Worm (Caenorhabditis elegans) whole organism, L1 larva: Measurements from ENCODE around the gene Y43F8C.6.
A peak's percentile ranks its signal among the peaks of the same experiment; 100 is the strongest.

Experiments used
- C16A3.4 ChIP-seq: fragments of 150-350 bp; optimal IDR thresholded peaks from 2 replicates; lab custom pipeline; 2014; ENCODE audit warnings: missing biosample characterization, missing genetic modification characterization
- C34B4.2 ChIP-seq: sonication (generic microtip); optimal IDR thresholded peaks from 2 replicates; lab custom pipeline; 2017; ENCODE audit warnings: mild to moderate bottlenecking, missing genetic modification characterization, missing compliant biosample characterization
- F16B12.6 ChIP-seq: fragments of 150-350 bp; optimal IDR thresholded peaks from 2 replicates; lab custom pipeline; 2014; ENCODE audit warnings: missing biosample characterization, missing genetic modification characterization
- blmp-1 ChIP-seq: fragments of 150-350 bp; optimal IDR thresholded peaks from 2 replicates; lab custom pipeline; 2014; ENCODE audit warnings: missing biosample characterization, missing genetic modification characterization
- ceh-63 ChIP-seq: fragments of 200-800 bp; sonication (Bioruptor generic); optimal IDR thresholded peaks from 2 replicates; lab custom pipeline; 2018; ENCODE audit warnings: mild to moderate bottlenecking, missing genetic modification characterization, missing compliant biosample characterization
- ceh-8 ChIP-seq: fragments of 200-800 bp; sonication (Bioruptor generic); optimal IDR thresholded peaks from 2 replicates; lab custom pipeline; 2018; ENCODE audit warnings: mild to moderate bottlenecking, missing genetic modification characterization, moderate library complexity, missing compliant biosample characterization
- ceh-82 ChIP-seq, 3 experiments: fragments of 150-350 bp in 1 of 3; sonication (generic microtip) in 2 of 3; optimal IDR thresholded peaks; 2 replicates each; lab custom pipeline; 2014 to 2017; ENCODE audit warnings: missing biosample characterization in 3 of 3, missing genetic modification characterization in 3 of 3
- ceh-88 ChIP-seq: fragments of 200-800 bp; sonication (Bioruptor generic); IDR thresholded peaks from 2 replicates; pipeline ENCODE4 v1.3.6; 2022; ENCODE audit warnings: missing genetic modification characterization, missing compliant biosample characterization
- dpl-1 ChIP-seq, 3 experiments: fragments of 150-350 bp in 2 of 3; sonication (generic microtip) in 1 of 3; optimal IDR thresholded peaks; 2 replicates each; lab custom pipeline; 2014 to 2017; ENCODE audit warnings: missing biosample characterization in 3 of 3, missing genetic modification characterization in 3 of 3, missing genetic modification reagents in 3 of 3
- dsc-1 ChIP-seq: sonication (generic microtip); optimal IDR thresholded peaks from 2 replicates; lab custom pipeline; 2016; ENCODE audit warnings: mild to moderate bottlenecking, missing genetic modification characterization, missing compliant biosample characterization
- efl-1 ChIP-seq, 4 experiments: fragments of 150-350 bp; optimal IDR thresholded peaks in 3 of 4; peaks in 1 of 4; 1 replicate in 1 of 4; 2 replicates in 3 of 4; lab custom pipeline; 2014; ENCODE audit warnings: missing biosample characterization in 2 of 4, missing genetic modification characterization in 2 of 4, missing genetic modification reagents in 2 of 4
- efl-3 ChIP-seq: fragments of 200-800 bp; sonication (Bioruptor generic); optimal IDR thresholded peaks from 2 replicates; lab custom pipeline; 2018; ENCODE audit warnings: mild to moderate bottlenecking, missing genetic modification characterization, missing compliant biosample characterization
- egl-13 ChIP-seq: sonication (generic microtip); optimal IDR thresholded peaks from 2 replicates; lab custom pipeline; 2016; ENCODE audit warnings: missing genotype, missing genetic modification reagents, missing genetic modification characterization, missing compliant biosample characterization
- elt-2 ChIP-seq: sonication (generic microtip); optimal IDR thresholded peaks from 2 replicates; lab custom pipeline; 2016; ENCODE audit warnings: missing genetic modification characterization, mild to moderate bottlenecking, inconsistent platforms, missing compliant biosample characterization, missing genetic modification reagents
- elt-3 ChIP-seq, 6 experiments: fragments of 150-350 bp in 1 of 6; sonication (generic microtip); optimal IDR thresholded peaks; 2 replicates each; lab custom pipeline; 2017 to 2018; ENCODE audit warnings: missing biosample characterization in 6 of 6, missing genetic modification characterization in 6 of 6, inconsistent platforms in 1 of 6
- ets-5 ChIP-seq: fragments of 200-800 bp; sonication (Bioruptor generic); IDR thresholded peaks from 2 replicates; pipeline ENCODE4 v1.3.6; 2022; ENCODE audit warnings: missing genetic modification characterization, missing compliant biosample characterization
- fkh-10 ChIP-seq: sonication (generic microtip); optimal IDR thresholded peaks from 2 replicates; lab custom pipeline; 2017; ENCODE audit warnings: missing biosample characterization, missing genetic modification reagents, missing genetic modification characterization
- fkh-8 ChIP-seq: sonication (generic microtip); optimal IDR thresholded peaks from 2 replicates; lab custom pipeline; 2016; ENCODE audit warnings: mild to moderate bottlenecking, missing genetic modification characterization, missing compliant biosample characterization
- fos-1 ChIP-seq: fragments of 150-350 bp; optimal IDR thresholded peaks from 2 replicates; lab custom pipeline; 2014; ENCODE audit warnings: missing biosample characterization, missing genetic modification characterization
- grh-1 ChIP-seq: fragments of 200-800 bp; sonication (Bioruptor generic); IDR thresholded peaks from 2 replicates; pipeline ENCODE4 v1.3.6; 2022; ENCODE audit warnings: missing genetic modification reagents, missing genetic modification characterization, missing compliant biosample characterization
- hlh-4 ChIP-seq: sonication (generic microtip); optimal IDR thresholded peaks from 2 replicates; lab custom pipeline; 2016; ENCODE audit warnings: mild to moderate bottlenecking, missing genetic modification characterization, missing compliant biosample characterization
- irx-1 ChIP-seq: sonication (generic microtip); optimal IDR thresholded peaks from 2 replicates; lab custom pipeline; 2016; ENCODE audit warnings: missing genetic modification characterization, missing compliant biosample characterization
- jun-1 ChIP-seq: fragments of 150-350 bp; optimal IDR thresholded peaks from 2 replicates; lab custom pipeline; 2014; ENCODE audit warnings: missing biosample characterization, missing genetic modification reagents, missing genetic modification characterization
- lin-13 ChIP-seq: fragments of 150-350 bp; optimal IDR thresholded peaks from 2 replicates; lab custom pipeline; 2014; ENCODE audit warnings: missing biosample characterization, missing genetic modification reagents, missing genetic modification characterization
- lin-14 ChIP-seq: fragments of 200-800 bp; sonication (Bioruptor generic); optimal IDR thresholded peaks from 2 replicates; lab custom pipeline; 2018; ENCODE audit warnings: mild to moderate bottlenecking, missing genetic modification characterization, moderate library complexity, missing compliant biosample characterization
- lin-15B ChIP-seq: fragments of 150-350 bp; sonication (generic microtip); optimal IDR thresholded peaks from 3 replicates; lab custom pipeline; 2014; ENCODE audit warnings: missing biosample characterization, missing genetic modification characterization
- lin-39 ChIP-seq: fragments of 150-350 bp; optimal IDR thresholded peaks from 2 replicates; lab custom pipeline; 2014; ENCODE audit warnings: missing biosample characterization, missing genetic modification reagents, missing genetic modification characterization
- lsy-2 ChIP-seq, 2 experiments: fragments of 150-350 bp; optimal IDR thresholded peaks; 2 replicates each; lab custom pipeline; 2014; ENCODE audit warnings: missing biosample characterization in 2 of 2, missing genetic modification characterization in 2 of 2
- mep-1 ChIP-seq: fragments of 150-350 bp; optimal IDR thresholded peaks from 2 replicates; lab custom pipeline; 2014; ENCODE audit warnings: missing biosample characterization, missing genetic modification characterization
- nhr-12 ChIP-seq: sonication (generic microtip); optimal IDR thresholded peaks from 2 replicates; lab custom pipeline; 2017; ENCODE audit warnings: missing biosample characterization, missing genetic modification characterization
- nhr-19 ChIP-seq: fragments of 200-800 bp; sonication (Bioruptor generic); conservative IDR thresholded peaks from 2 replicates; pipeline ENCODE4 v1.3.6; 2022; ENCODE audit warnings: missing genetic modification characterization, missing compliant biosample characterization
- nhr-20 ChIP-seq: sonication (generic microtip); optimal IDR thresholded peaks from 2 replicates; lab custom pipeline; 2016; ENCODE audit warnings: mild to moderate bottlenecking, missing genetic modification characterization, missing compliant biosample characterization
- nhr-237 ChIP-seq: fragments of 150-350 bp; optimal IDR thresholded peaks from 2 replicates; lab custom pipeline; 2014; ENCODE audit warnings: missing biosample characterization, missing genetic modification characterization
- nhr-71 ChIP-seq: sonication (generic microtip); optimal IDR thresholded peaks from 2 replicates; lab custom pipeline; 2016; ENCODE audit warnings: mild to moderate bottlenecking, missing genetic modification characterization, moderate library complexity, missing compliant biosample characterization
- nhr-84 ChIP-seq: sonication (generic microtip); optimal IDR thresholded peaks from 2 replicates; lab custom pipeline; 2017; ENCODE audit warnings: missing biosample characterization, missing genetic modification characterization
- nhr-85 ChIP-seq: sonication (generic microtip); peaks from one replicate; lab custom pipeline; 2016; ENCODE audit warnings: missing genetic modification characterization, inconsistent platforms, missing compliant biosample characterization
- pax-3 ChIP-seq: fragments of 200-800 bp; sonication (Bioruptor generic); optimal IDR thresholded peaks from 2 replicates; lab custom pipeline; 2018; ENCODE audit warnings: mild to moderate bottlenecking, missing genetic modification characterization, moderate library complexity, missing compliant biosample characterization
- rnt-1 ChIP-seq: sonication (generic microtip); optimal IDR thresholded peaks from 2 replicates; lab custom pipeline; 2016; ENCODE audit warnings: mild to moderate bottlenecking, missing genetic modification characterization, moderate library complexity, missing compliant biosample characterization
- skn-1 ChIP-seq: fragments of 150-350 bp; optimal IDR thresholded peaks from 2 replicates; lab custom pipeline; 2014; ENCODE audit warnings: missing biosample characterization, missing genetic modification characterization
- snpc-4 ChIP-seq: fragments of 150-350 bp; optimal IDR thresholded peaks from 2 replicates; lab custom pipeline; 2014; ENCODE audit warnings: missing biosample characterization, missing genetic modification characterization
- sptf-1 ChIP-seq: fragments of 150-350 bp; optimal IDR thresholded peaks from 2 replicates; lab custom pipeline; 2014; ENCODE audit warnings: missing biosample characterization, missing genetic modification characterization
- sup-37 ChIP-seq: fragments of 200-800 bp; sonication (Bioruptor generic); optimal IDR thresholded peaks from 2 replicates; lab custom pipeline; 2018; ENCODE audit warnings: mild to moderate bottlenecking, missing genetic modification characterization, missing compliant biosample characterization
- swsn-7 ChIP-seq: sonication (generic microtip); optimal IDR thresholded peaks from 2 replicates; lab custom pipeline; 2016; ENCODE audit warnings: missing genetic modification characterization, missing compliant biosample characterization
- unc-30 ChIP-seq: sonication (generic microtip); optimal IDR thresholded peaks from 2 replicates; lab custom pipeline; 2017; ENCODE audit warnings: missing biosample characterization, missing genetic modification characterization
- unc-62 ChIP-seq: fragments of 150-350 bp; optimal IDR thresholded peaks from 2 replicates; lab custom pipeline; 2014; ENCODE audit warnings: missing biosample characterization, missing genetic modification reagents, missing genetic modification characterization
- unc-86 ChIP-seq: sonication (generic microtip); optimal IDR thresholded peaks from 2 replicates; lab custom pipeline; 2016; ENCODE audit warnings: missing genetic modification characterization, missing compliant biosample characterization
- unc-98 ChIP-seq: fragments of 200-800 bp; sonication (Bioruptor generic); IDR thresholded peaks from 2 replicates; pipeline ENCODE4 v1.3.6; 2022; ENCODE audit warnings: missing genetic modification characterization, missing compliant biosample characterization
- vab-15 ChIP-seq: sonication (generic microtip); optimal IDR thresholded peaks from 2 replicates; lab custom pipeline; 2017; ENCODE audit warnings: missing genotype, mild to moderate bottlenecking, missing genetic modification characterization, missing compliant biosample characterization
- zag-1 ChIP-seq: fragments of 150-350 bp; optimal IDR thresholded peaks from 2 replicates; lab custom pipeline; 2014; ENCODE audit warnings: missing biosample characterization, missing genetic modification characterization

Gene Y43F8C.6

DNA sequence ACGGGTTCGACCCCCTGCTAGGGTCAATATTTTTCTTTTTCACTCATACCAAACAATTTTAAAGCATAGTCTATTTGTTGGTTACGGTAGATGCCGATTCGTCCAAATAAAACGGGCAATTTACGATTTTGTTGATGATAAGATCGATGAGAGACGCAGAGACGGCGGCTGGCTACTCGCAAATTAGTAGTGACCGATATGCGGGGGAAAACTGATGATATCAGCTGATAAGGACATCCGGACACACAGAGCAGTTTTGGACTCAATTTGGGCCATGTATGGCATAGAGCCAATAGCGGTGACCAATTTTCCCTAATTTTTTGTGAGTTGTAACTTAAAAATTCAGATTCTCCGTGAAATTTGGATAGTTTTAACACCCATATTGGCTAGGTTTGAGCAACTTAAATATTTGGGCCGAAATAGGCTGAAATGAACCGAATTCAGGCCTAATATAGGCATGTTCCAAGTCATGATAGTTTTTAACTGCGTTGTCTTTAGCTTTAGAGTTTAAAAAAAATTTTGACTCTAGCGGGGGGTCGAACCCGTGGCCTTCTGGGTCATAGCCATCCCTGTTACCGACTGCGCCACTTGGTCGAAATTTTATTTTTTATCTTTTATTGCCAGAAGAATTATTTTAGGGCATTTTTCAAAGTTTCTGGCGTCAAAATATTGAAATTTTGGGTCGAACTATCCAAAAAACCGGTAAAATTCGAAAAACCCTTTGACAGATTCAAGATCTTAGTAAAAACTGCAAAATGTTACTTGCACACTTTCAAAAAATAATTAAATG is 17.0 kb downstream of the Y43F8C.6 start:
- TF ChIP-seq nhr-85 (tag; lab: Kevin White, UChicago) (peak; percentile 16), blmp-1 (tag; lab: Kevin White, UChicago) (peak; percentile 37), C16A3.4 (tag; lab: Kevin White, UChicago) (no peak), fkh-8 (tag; lab: Kevin White, UChicago) (no peak), dsc-1 (tag; lab: Kevin White, UChicago) (no peak), lsy-2 (tag; optimal IDR thresholded peaks at IDR 0.05; lab: Kevin White, UChicago) (peak in 1 of 2 experiments; percentile 35), hlh-4 (tag; lab: Kevin White, UChicago) (no peak), efl-1 (optimal IDR thresholded peaks at IDR 0.05; lab: Kevin White, UChicago) (no peak), efl-1 (GFP tag; optimal IDR thresholded peaks at IDR 0.05 in 1 of 2; lab: Kevin White, UChicago) (peak in 1 of 2 experiments; percentile 72), lin-13 (no peak), fkh-10 (GFP tag; lab: Kevin White, UChicago) (no peak), elt-3 (tag; optimal IDR thresholded peaks at IDR 0.05; lab: Kevin White, UChicago) (peak in 1 of 6 experiments; percentile 8), elt-2 (peak; percentile 16)

DNA sequence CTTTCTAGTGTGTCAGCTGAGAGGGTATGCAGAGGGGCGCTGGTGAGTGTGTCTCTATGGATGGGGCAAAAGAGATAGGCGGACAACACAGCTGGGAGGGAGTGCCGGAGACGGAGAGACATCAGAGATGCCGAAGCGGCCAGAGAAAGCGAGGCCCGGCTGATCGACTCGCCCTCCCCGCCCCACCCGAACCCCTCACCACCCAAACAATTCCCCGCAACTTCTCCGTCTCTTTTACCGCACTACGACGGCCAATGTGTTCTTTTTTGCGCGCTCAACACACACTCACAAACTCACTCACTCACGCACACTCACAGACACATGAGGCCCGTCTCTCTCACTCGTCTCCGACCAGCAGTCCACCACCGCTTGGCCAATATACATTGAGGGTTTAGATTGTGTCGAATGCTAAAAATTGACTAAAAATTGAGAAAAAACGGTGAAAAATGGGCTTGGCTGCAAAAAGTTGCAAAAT is 18.2 kb downstream of the Y43F8C.6 start, which contains the start of gene Y43F8C.3:
Gene Y43F8C.3, minus strand, starts transcription at position 187 of the 475 bp plus-strand sequence.
- TF ChIP-seq egl-13 (tag; lab: Kevin White, UChicago) (no peak), skn-1 (tag; lab: Kevin White, UChicago) (peak; percentile 64), lin-15B (tag; lab: Kevin White, UChicago) (no peak), unc-62 (GFP tag; lab: Kevin White, UChicago) (no peak), nhr-20 (tag; lab: Kevin White, UChicago) (peak; percentile 32), jun-1 (peak; percentile 60), fkh-10 (GFP tag; lab: Kevin White, UChicago) (peak; percentile 17), ceh-8 (GFP tag; lab: Kevin White, UChicago) (peak; percentile 63), elt-3 (tag; optimal IDR thresholded peaks at IDR 0.05; lab: Kevin White, UChicago) (peak in 1 of 6 experiments; percentile 3), lin-39 (no peak), dpl-1 (GFP tag; optimal IDR thresholded peaks at IDR 0.05; lab: Kevin White, UChicago) (peak; percentile 6 to 49 (median 13)), blmp-1 (tag; lab: Kevin White, UChicago) (peak; percentile 61), C34B4.2 (tag; lab: Kevin White, UChicago) (no peak), swsn-7 (tag; lab: Kevin White, UChicago) (peak; percentile 48), unc-86 (no peak), irx-1 (tag; lab: Kevin White, UChicago) (no peak), snpc-4 (peak; percentile 19), ceh-88 (GFP tag; lab: Robert Waterston, UW) (no peak), nhr-19 (peak; percentile 57), mep-1 (peak; percentile 71), efl-3 (GFP tag; lab: Kevin White, UChicago) (no peak), unc-30 (no peak), fos-1 (tag; lab: Kevin White, UChicago) (peak; percentile 37), lin-14 (GFP tag; lab: Kevin White, UChicago) (peak; percentile 95), ets-5 (GFP tag; lab: Robert Waterston, UW) (no peak), grh-1 (GFP tag; lab: Robert Waterston, UW) (peak; percentile 12; the same call in 1 of the 2 replicates), zag-1 (tag; lab: Kevin White, UChicago) (no peak), unc-98 (GFP tag; lab: Robert Waterston, UW) (no peak), ceh-63 (GFP tag; lab: Kevin White, UChicago) (no peak), nhr-12 (tag; lab: Kevin White, UChicago) (no peak), ceh-82 (tag; optimal IDR thresholded peaks at IDR 0.05; lab: Kevin White, UChicago) (peak in 2 of 3 experiments; percentile 39 to 81), sup-37 (no peak), nhr-71 (tag; lab: Kevin White, UChicago) (peak; percentile 58), elt-2 (peak; percentile 12), rnt-1 (peak; percentile 65), sptf-1 (no peak), nhr-237 (tag; lab: Kevin White, UChicago) (no peak), nhr-84 (tag; lab: Kevin White, UChicago) (no peak), F16B12.6 (no peak), vab-15 (no peak), pax-3 (tag; lab: Kevin White, UChicago) (peak; percentile 9)
